Fruit fly (Drosophila melanogaster): ENCODE data around the gene CG34296.

Gene CG34296

dm6 chr3R:29717519-29717918 lies 4.8 kb upstream of the CG34296 start:
- no peak for TF ChIP-seq psq (optimal IDR thresholded peaks at IDR 0.05)

dm6 chr3R:29718363-29718762 lies 4.0 kb upstream of the CG34296 start, which contains the start of gene CG15506:
TSS of gene CG15506 (plus strand) at chr3R:29718663.
- TF ChIP-seq ttk (optimal IDR thresholded peaks at IDR 0.05) = no peak
- TF ChIP-seq h (optimal IDR thresholded peaks at IDR 0.05) = no peak
- no peak for TF ChIP-seq Myc (optimal IDR thresholded peaks at IDR 0.05)
- no peak for TF ChIP-seq insv (optimal IDR thresholded peaks at IDR 0.05)
- TF ChIP-seq Sin3A (optimal IDR thresholded peaks at IDR 0.05) = no peak
- no peak for TF ChIP-seq psq (optimal IDR thresholded peaks at IDR 0.05)

- TF ChIP-seq Sin3A (optimal IDR thresholded peaks at IDR 0.05) (no peak), insv (optimal IDR thresholded peaks at IDR 0.05) (no peak), ttk (optimal IDR thresholded peaks at IDR 0.05) (no peak), Myc (optimal IDR thresholded peaks at IDR 0.05) (no peak), h (optimal IDR thresholded peaks at IDR 0.05) (no peak), psq (optimal IDR thresholded peaks at IDR 0.05) (no peak)
Measured at dm6 chr3R:29723048-29723656, 814 bp downstream of the CG34296 start, which contains the start of gene Pcd. TSS of gene Pcd (plus strand) at chr3R:29723163.

dm6 chr3R:29724745-29725144 lies 2.4 kb downstream of the CG34296 start, which contains the start of the genes Naa40 and CG18731:
TSS of gene Naa40 (minus strand) at chr3R:29724950.
TSS of gene CG18731 (plus strand) at chr3R:29725027.
- no peak for TF ChIP-seq ttk (optimal IDR thresholded peaks at IDR 0.05)
- no peak for TF ChIP-seq Sin3A (optimal IDR thresholded peaks at IDR 0.05)
- no peak for TF ChIP-seq psq (optimal IDR thresholded peaks at IDR 0.05)

- no peak for TF ChIP-seq Myc (optimal IDR thresholded peaks at IDR 0.05)
- TF ChIP-seq h (optimal IDR thresholded peaks at IDR 0.05) = no peak
- TF ChIP-seq psq (optimal IDR thresholded peaks at IDR 0.05) = no peak
- no peak for TF ChIP-seq ttk (optimal IDR thresholded peaks at IDR 0.05)
- no peak for TF ChIP-seq insv (optimal IDR thresholded peaks at IDR 0.05)
- no peak for TF ChIP-seq Sin3A (optimal IDR thresholded peaks at IDR 0.05)
Measured at dm6 chr3R:29725577-29726240, 3.4 kb downstream of the CG34296 start, which contains the start of gene Kul. TSS of gene Kul (plus strand) at chr3R:29725830.

- TF ChIP-seq Sin3A (optimal IDR thresholded peaks at IDR 0.05) (no peak), ttk (optimal IDR thresholded peaks at IDR 0.05) (no peak), Myc (optimal IDR thresholded peaks at IDR 0.05) (no peak), psq (optimal IDR thresholded peaks at IDR 0.05) (no peak)
Measured at dm6 chr3R:29726277-29726676, 3.9 kb downstream of the CG34296 start.

- no peak for TF ChIP-seq h (optimal IDR thresholded peaks at IDR 0.05)
- no peak for TF ChIP-seq Sin3A (optimal IDR thresholded peaks at IDR 0.05)
- TF ChIP-seq psq (optimal IDR thresholded peaks at IDR 0.05) = no peak
- no peak for TF ChIP-seq insv (optimal IDR thresholded peaks at IDR 0.05)
- TF ChIP-seq ttk (optimal IDR thresholded peaks at IDR 0.05) = no peak
- TF ChIP-seq Myc (optimal IDR thresholded peaks at IDR 0.05) = no peak
Measured at dm6 chr3R:29736678-29737093, 14.3 kb downstream of the CG34296 start, which contains the start of the genes CG7601 and CIA30. TSS of gene CG7601 (minus strand) at chr3R:29736745. TSS of gene CIA30 (plus strand) at chr3R:29736965.

dm6 chr3R:29737891-29738290 lies 15.6 kb downstream of the CG34296 start, which contains the start of gene Gnpnat:
TSS of gene Gnpnat (plus strand) at chr3R:29738275.
- TF ChIP-seq insv (optimal IDR thresholded peaks at IDR 0.05) (no peak), psq (optimal IDR thresholded peaks at IDR 0.05) (peak; percentile 14)

dm6 chr3R:29740078-29740477 lies 17.7 kb downstream of the CG34296 start:
- no peak for TF ChIP-seq insv (optimal IDR thresholded peaks at IDR 0.05)
- TF ChIP-seq Sin3A (optimal IDR thresholded peaks at IDR 0.05) = no peak
- no peak for TF ChIP-seq psq (optimal IDR thresholded peaks at IDR 0.05)
- no peak for TF ChIP-seq ttk (optimal IDR thresholded peaks at IDR 0.05)

dm6 chr3R:29745056-29745455 lies 22.7 kb downstream of the CG34296 start, which contains the start of the genes Wdr24 and IntS11:
TSS of gene Wdr24 (minus strand) at chr3R:29745092.
TSS of gene IntS11 (plus strand) at chr3R:29745337.
- TF ChIP-seq h (optimal IDR thresholded peaks at IDR 0.05) (no peak), insv (optimal IDR thresholded peaks at IDR 0.05) (no peak), ttk (optimal IDR thresholded peaks at IDR 0.05) (no peak)

- TF ChIP-seq Myc (optimal IDR thresholded peaks at IDR 0.05) = no peak
- TF ChIP-seq insv (optimal IDR thresholded peaks at IDR 0.05) = no peak
- TF ChIP-seq ttk (optimal IDR thresholded peaks at IDR 0.05) = no peak
- TF ChIP-seq psq (optimal IDR thresholded peaks at IDR 0.05) = no peak
- TF ChIP-seq Sin3A (optimal IDR thresholded peaks at IDR 0.05) = no peak
- no peak for TF ChIP-seq h (optimal IDR thresholded peaks at IDR 0.05)
Measured at dm6 chr3R:29748591-29749303, 26.4 kb downstream of the CG34296 start, which contains the start of the genes ATPsyngamma and yata. TSS of gene ATPsyngamma (minus strand) at chr3R:29749163. TSS of gene yata (plus strand) at chr3R:29749219.

- TF ChIP-seq insv (optimal IDR thresholded peaks at IDR 0.05) (no peak), Sin3A (optimal IDR thresholded peaks at IDR 0.05) (no peak), Myc (optimal IDR thresholded peaks at IDR 0.05) (no peak), h (optimal IDR thresholded peaks at IDR 0.05) (no peak), psq (optimal IDR thresholded peaks at IDR 0.05) (no peak), ttk (optimal IDR thresholded peaks at IDR 0.05) (no peak)
Measured at dm6 chr3R:29749304-29750066, 27.1 kb downstream of the CG34296 start.
